Fruit fly (Drosophila melanogaster): ENCODE data around the gene Gr28b.
A peak's percentile ranks its signal among the peaks of the same experiment; 100 is the strongest.

The Gr28b gene

DNA sequence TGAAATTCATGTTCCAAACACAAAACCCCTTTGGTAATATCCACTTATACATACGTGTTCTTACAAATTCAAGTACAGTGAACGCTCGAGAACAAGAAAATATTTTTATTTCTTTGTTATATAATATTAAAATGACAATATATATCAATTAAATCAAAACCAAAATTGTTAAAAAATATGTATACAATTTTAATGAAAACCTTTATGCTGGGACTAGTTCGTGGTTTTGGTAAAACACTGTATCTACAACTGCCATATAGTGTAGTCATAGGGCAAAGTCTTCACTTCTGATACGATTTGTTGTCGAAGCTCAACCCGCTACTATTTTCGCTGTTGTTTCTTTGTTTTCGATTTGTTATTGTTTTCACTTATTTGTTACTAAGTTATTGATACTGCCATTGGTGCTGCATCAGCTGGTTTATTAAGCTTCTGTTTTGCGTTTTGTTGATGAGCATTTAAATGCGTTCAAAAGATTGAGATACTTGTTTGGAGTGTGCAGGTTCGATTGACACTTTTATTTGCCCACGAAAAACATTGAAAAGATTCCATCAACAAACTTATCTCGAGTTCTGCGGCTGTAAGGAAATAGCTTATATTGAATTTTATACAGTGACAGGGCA, 27.2 kb downstream of the Gr28b start (continued):
- no peak; the same call in 2 of the 3 replicates for TF ChIP-seq Aef1 (GFP tag; IDR thresholded peaks at IDR 0.05)
- TF ChIP-seq chm (GFP tag; IDR thresholded peaks at IDR 0.05): no peak
- 0 out of 2 replicates have a peak, but pooled peaks have one; percentile 15 for TF ChIP-seq CG31441 (GFP tag; IDR thresholded peaks at IDR 0.05)
- TF ChIP-seq luna (GFP tag; optimal IDR thresholded peaks at IDR 0.05): no peak
- no peak for TF ChIP-seq CG7963 (GFP tag; IDR thresholded peaks at IDR 0.05; ENCODE audit: partially characterized antibody)
- no peak for TF ChIP-seq Ravus (GFP tag; IDR thresholded peaks at IDR 0.05)
- no peak for TF ChIP-seq pan (optimal IDR thresholded peaks at IDR 0.05)
- peak in 1 of 2 experiments; percentile 55 for TF ChIP-seq pan (GFP tag; optimal IDR thresholded peaks at IDR 0.05 in 1 of 2, IDR thresholded peaks at IDR 0.05 in 1 of 2)
- peak; percentile 51 for TF ChIP-seq al (GFP tag; IDR thresholded peaks at IDR 0.05)
- TF ChIP-seq zen2 (GFP tag; IDR thresholded peaks at IDR 0.05; ENCODE audit: partially characterized antibody): no peak
- TF ChIP-seq inv (GFP tag; IDR thresholded peaks at IDR 0.05; ENCODE audit: partially characterized antibody): no peak
- no peak for TF ChIP-seq salm (tag; optimal IDR thresholded peaks at IDR 0.05)
- no peak for TF ChIP-seq sna (GFP tag; IDR thresholded peaks at IDR 0.05; ENCODE audit: partially characterized antibody)
- TF ChIP-seq CG9817 (tag; optimal IDR thresholded peaks at IDR 0.05): no peak
- TF ChIP-seq CG30020 (tag; optimal IDR thresholded peaks at IDR 0.05): no peak
- no peak for TF ChIP-seq Elba2 (GFP tag; optimal IDR thresholded peaks at IDR 0.05)
- TF ChIP-seq br (optimal IDR thresholded peaks at IDR 0.05): no peak
- no peak for TF ChIP-seq btn (GFP tag; optimal IDR thresholded peaks at IDR 0.05)
- TF ChIP-seq B-H1 (GFP tag; IDR thresholded peaks at IDR 0.05): peak; percentile 18; the same call in 1 of the 3 replicates
- no peak for TF ChIP-seq fd96Cb (tag; optimal IDR thresholded peaks at IDR 0.05)
- TF ChIP-seq CG10274 (GFP tag; optimal IDR thresholded peaks at IDR 0.05): no peak
- no peak for TF ChIP-seq CG15696 (tag; optimal IDR thresholded peaks at IDR 0.05)
- peak; percentile 34 for TF ChIP-seq BtbVII (GFP tag; optimal IDR thresholded peaks at IDR 0.05)
- no peak for TF ChIP-seq CG12942 (GFP tag; optimal IDR thresholded peaks at IDR 0.05)
- no peak for TF ChIP-seq CG30431 (GFP tag; optimal IDR thresholded peaks at IDR 0.05)
- TF ChIP-seq CG15479 (GFP tag; optimal IDR thresholded peaks at IDR 0.05): no peak
- no peak for TF ChIP-seq pum (GFP tag; optimal IDR thresholded peaks at IDR 0.05)
- no peak for TF ChIP-seq CG4854 (GFP tag; optimal IDR thresholded peaks at IDR 0.05)
- no peak for TF ChIP-seq CG15011 (GFP tag; optimal IDR thresholded peaks at IDR 0.05)
- no peak for TF ChIP-seq Med (GFP tag)
- TF ChIP-seq her (GFP tag; optimal IDR thresholded peaks at IDR 0.05): no peak
- TF ChIP-seq CG18599 (GFP tag; optimal IDR thresholded peaks at IDR 0.05): peak; percentile 67
- no peak for TF ChIP-seq Myb (GFP tag; optimal IDR thresholded peaks at IDR 0.05)
- no peak for TF ChIP-seq eve (GFP tag; optimal IDR thresholded peaks at IDR 0.05)
- no peak for TF ChIP-seq CG34376 (GFP tag; optimal IDR thresholded peaks at IDR 0.05)
- peak; percentile 66 for TF ChIP-seq CG2678 (tag; optimal IDR thresholded peaks at IDR 0.05)
- no peak for TF ChIP-seq CG14965 (GFP tag; optimal IDR thresholded peaks at IDR 0.05; ENCODE audit: borderline replicate concordance)
- no peak for TF ChIP-seq Neu2 (GFP tag; optimal IDR thresholded peaks at IDR 0.05; ENCODE audit: borderline replicate concordance)
- TF ChIP-seq ftz-f1 (GFP tag; optimal IDR thresholded peaks at IDR 0.05): no peak
- TF ChIP-seq CHES-1-like (GFP tag; optimal IDR thresholded peaks at IDR 0.05): no peak
- TF ChIP-seq Antp (GFP tag; optimal IDR thresholded peaks at IDR 0.05): no peak
- TF ChIP-seq CG7271 (tag; optimal IDR thresholded peaks at IDR 0.05): no peak
- peak; percentile 43 for TF ChIP-seq Fer1 (GFP tag; optimal IDR thresholded peaks at IDR 0.05)
- TF ChIP-seq pros (GFP tag; optimal IDR thresholded peaks at IDR 0.05): no peak
- peak; percentile 61 for TF ChIP-seq CG8924 (tag; optimal IDR thresholded peaks at IDR 0.05)
- TF ChIP-seq BEAF-32 (GFP tag; optimal IDR thresholded peaks at IDR 0.05): no peak
- TF ChIP-seq CG6791 (GFP tag; IDR thresholded peaks at IDR 0.05; ENCODE audit: partially characterized antibody): no peak
- TF ChIP-seq CG13424 (tag; optimal IDR thresholded peaks at IDR 0.05): peak; percentile 43
- TF ChIP-seq Dip2 (GFP tag; IDR thresholded peaks at IDR 0.05): no peak
- no peak for TF ChIP-seq Hey (tag; optimal IDR thresholded peaks at IDR 0.05)
